Worm (Caenorhabditis elegans) whole organism, L4 larva: ENCODE results near the gene D1044.7.
A peak's percentile ranks its signal among the peaks of the same experiment; 100 is the strongest.

ENCODE experiments used
- D1046.2 ChIP-seq: fragments of 200-800 bp; sonication (Bioruptor generic); IDR thresholded peaks from 2 replicates; pipeline ENCODE4 v1.3.6; 2022; ENCODE audit warnings: missing genetic modification characterization, missing compliant biosample characterization
- F49E8.2 ChIP-seq: sonication (generic microtip); optimal IDR thresholded peaks from 2 replicates; lab custom pipeline; 2016; ENCODE audit warnings: missing compliant biosample characterization, mild to moderate bottlenecking, missing genetic modification characterization, borderline replicate concordance
- T20F7.1 ChIP-seq: fragments of 200-800 bp; sonication (Bioruptor generic); optimal IDR thresholded peaks from 2 replicates; lab custom pipeline; 2018; ENCODE audit warnings: mild to moderate bottlenecking, missing genetic modification characterization, missing compliant biosample characterization
- Y48G9A.11 ChIP-seq: fragments of 200-800 bp; sonication (Bioruptor generic); IDR thresholded peaks from 2 replicates; pipeline ENCODE4 v1.3.6; 2022; ENCODE audit warnings: missing genetic modification reagents, missing genetic modification characterization, missing compliant biosample characterization
- ZK337.2 ChIP-seq: fragments of 200-800 bp; sonication (Bioruptor generic); IDR thresholded peaks from 2 replicates; pipeline ENCODE4 v1.3.6; 2022; ENCODE audit warnings: missing genetic modification reagents, missing genetic modification characterization, missing compliant biosample characterization
- ZK546.5 ChIP-seq, 2 experiments: sonication (generic microtip); optimal IDR thresholded peaks; 2 replicates each; lab custom pipeline; 2017; ENCODE audit warnings: missing biosample characterization in 2 of 2, missing genetic modification characterization in 2 of 2
- aha-1 ChIP-seq: fragments of 150-350 bp; peaks from one replicate; lab custom pipeline; 2014; ENCODE audit warnings: missing biosample characterization, missing genetic modification characterization
- ama-1 ChIP-seq: fragments of 150-350 bp; optimal IDR thresholded peaks from 2 replicates; lab custom pipeline; 2014; ENCODE audit warnings: inconsistent platforms, mixed read lengths
- ceh-20 ChIP-seq: fragments of 200-800 bp; sonication (Bioruptor generic); IDR thresholded peaks from 2 replicates; pipeline ENCODE4 v1.3.6; 2022; ENCODE audit warnings: missing genetic modification reagents, missing genetic modification characterization, missing compliant biosample characterization
- ceh-28 ChIP-seq: fragments of 150-350 bp; optimal IDR thresholded peaks from 2 replicates; lab custom pipeline; 2014; ENCODE audit warnings: missing biosample characterization, missing genetic modification reagents, missing genetic modification characterization
- ceh-62 ChIP-seq: sonication (generic microtip); optimal IDR thresholded peaks from 2 replicates; lab custom pipeline; 2017; ENCODE audit warnings: missing biosample characterization, missing genetic modification characterization
- ceh-82 ChIP-seq: sonication (generic microtip); optimal IDR thresholded peaks from 2 replicates; lab custom pipeline; 2017; ENCODE audit warnings: missing biosample characterization, missing genetic modification characterization
- ctbp-1 ChIP-seq: fragments of 200-800 bp; sonication (Bioruptor generic); IDR thresholded peaks from 2 replicates; pipeline ENCODE4 v1.3.6; 2022; ENCODE audit warnings: missing genetic modification reagents, missing genetic modification characterization, missing compliant biosample characterization
- daf-12 ChIP-seq: fragments of 150-350 bp; optimal IDR thresholded peaks from 2 replicates; lab custom pipeline; 2014; ENCODE audit warnings: missing biosample characterization, missing genetic modification reagents, missing genetic modification characterization
- daf-16 ChIP-seq, 3 experiments: sonication (generic microtip); optimal IDR thresholded peaks; 2 replicates each; lab custom pipeline; 2016 to 2017; ENCODE audit warnings: missing genetic modification characterization in 3 of 3, missing genetic modification reagents in 3 of 3, mild to moderate bottlenecking in 2 of 3, missing compliant biosample characterization in 2 of 3, missing biosample characterization in 1 of 3, moderate library complexity in 1 of 3
- daf-8 ChIP-seq: fragments of 200-800 bp; sonication (Bioruptor generic); IDR thresholded peaks from 2 replicates; pipeline ENCODE4 v1.3.6; 2022; ENCODE audit warnings: missing genetic modification characterization, missing compliant biosample characterization
- dmd-6 ChIP-seq: fragments of 200-800 bp; sonication (Bioruptor generic); IDR thresholded peaks from 2 replicates; pipeline ENCODE4 v1.3.6; 2022; ENCODE audit warnings: missing genetic modification reagents, missing genetic modification characterization, missing compliant biosample characterization
- dmd-8 ChIP-seq: fragments of 200-800 bp; sonication (Bioruptor generic); IDR thresholded peaks from 2 replicates; pipeline ENCODE4 v1.3.6; 2022; ENCODE audit warnings: missing genetic modification characterization, missing compliant biosample characterization
- dmd-9 ChIP-seq: fragments of 200-800 bp; sonication (Bioruptor generic); IDR thresholded peaks from 2 replicates; pipeline ENCODE4 v1.3.6; 2022; ENCODE audit warnings: missing genetic modification reagents, missing genetic modification characterization, missing compliant biosample characterization
- dpl-1 ChIP-seq: fragments of 150-350 bp; optimal IDR thresholded peaks from 2 replicates; lab custom pipeline; 2014; ENCODE audit warnings: missing biosample characterization, missing genetic modification reagents, missing genetic modification characterization
- hif-1 ChIP-seq, 2 experiments: sonication (generic microtip); optimal IDR thresholded peaks; 2 replicates each; lab custom pipeline; 2016 to 2017; ENCODE audit warnings: missing compliant biosample characterization in 2 of 2, missing genetic modification characterization in 2 of 2, missing genetic modification reagents in 2 of 2, missing genotype in 2 of 2, mild to moderate bottlenecking in 1 of 2
- hlh-11 ChIP-seq: fragments of 200-800 bp; sonication (Bioruptor generic); optimal IDR thresholded peaks from 2 replicates; lab custom pipeline; 2018; ENCODE audit warnings: mild to moderate bottlenecking, missing genetic modification characterization, missing compliant biosample characterization
- hlh-30 ChIP-seq: sonication (generic microtip); optimal IDR thresholded peaks from 2 replicates; lab custom pipeline; 2017; ENCODE audit warnings: antibody characterized with exemption, mild to moderate bottlenecking, missing genetic modification characterization, missing compliant biosample characterization; ENCODE audit not compliant: insufficient read depth
- hmg-1.1 ChIP-seq: fragments of 200-800 bp; sonication (Bioruptor generic); IDR thresholded peaks from 2 replicates; pipeline ENCODE4 v1.3.6; 2022; ENCODE audit warnings: missing genetic modification reagents, missing genetic modification characterization, missing compliant biosample characterization
- lim-7 ChIP-seq: fragments of 200-800 bp; sonication (Bioruptor generic); IDR thresholded peaks from 2 replicates; pipeline ENCODE4 v1.3.6; 2022; ENCODE audit warnings: missing genetic modification characterization, missing compliant biosample characterization
- lin-1 ChIP-seq: fragments of 200-800 bp; sonication (Bioruptor generic); IDR thresholded peaks from 2 replicates; pipeline ENCODE4 v1.3.6; 2022; ENCODE audit warnings: missing genetic modification reagents, missing genetic modification characterization, missing compliant biosample characterization
- lin-13 ChIP-seq: fragments of 150-350 bp; optimal IDR thresholded peaks from 2 replicates; lab custom pipeline; 2014; ENCODE audit warnings: missing biosample characterization, missing genetic modification reagents, missing genetic modification characterization
- lin-29 ChIP-seq: fragments of 200-800 bp; sonication (Bioruptor generic); IDR thresholded peaks from 2 replicates; pipeline ENCODE4 v1.3.6; 2022; ENCODE audit warnings: missing genetic modification reagents, missing genetic modification characterization, missing compliant biosample characterization
- lin-38 ChIP-seq: fragments of 200-800 bp; sonication (Bioruptor generic); IDR thresholded peaks from 2 replicates; pipeline ENCODE4 v1.3.6; 2022; ENCODE audit warnings: missing genetic modification reagents, missing genetic modification characterization, missing compliant biosample characterization
- mdl-1 ChIP-seq, 2 experiments: fragments of 150-350 bp in 1 of 2; sonication (generic microtip) in 1 of 2; optimal IDR thresholded peaks; 2 replicates each; lab custom pipeline; 2014 to 2017; ENCODE audit warnings: missing biosample characterization in 2 of 2, missing genetic modification characterization in 2 of 2
- mes-2 ChIP-seq: sonication (generic microtip); optimal IDR thresholded peaks from 2 replicates; lab custom pipeline; 2016; ENCODE audit warnings: missing genotype, mild to moderate bottlenecking, missing genetic modification characterization, missing compliant biosample characterization; ENCODE audit not compliant: poor library complexity, severe bottlenecking
- mxl-2 ChIP-seq: fragments of 200-800 bp; sonication (Bioruptor generic); conservative IDR thresholded peaks from 2 replicates; pipeline ENCODE4 v1.3.6; 2022; ENCODE audit warnings: missing genetic modification reagents, missing genetic modification characterization, missing compliant biosample characterization
- mxl-3 ChIP-seq: fragments of 200-800 bp; sonication (Bioruptor generic); optimal IDR thresholded peaks from 2 replicates; lab custom pipeline; 2018; ENCODE audit warnings: mild to moderate bottlenecking, missing genetic modification characterization, missing compliant biosample characterization
- nhr-102 ChIP-seq: sonication (generic microtip); optimal IDR thresholded peaks from 2 replicates; lab custom pipeline; 2016; ENCODE audit warnings: mild to moderate bottlenecking, missing genetic modification characterization, moderate library complexity, missing compliant biosample characterization
- nhr-11 ChIP-seq: fragments of 150-350 bp; optimal IDR thresholded peaks from 2 replicates; lab custom pipeline; 2014; ENCODE audit warnings: missing biosample characterization, missing genetic modification characterization
- nhr-111 ChIP-seq: fragments of 200-800 bp; sonication (Bioruptor generic); optimal IDR thresholded peaks from 2 replicates; lab custom pipeline; 2018; ENCODE audit warnings: mild to moderate bottlenecking, missing genetic modification characterization, missing compliant biosample characterization
- nhr-25 ChIP-seq: sonication (generic microtip); optimal IDR thresholded peaks from 2 replicates; lab custom pipeline; 2017; ENCODE audit warnings: missing genetic modification characterization, mild to moderate bottlenecking, missing compliant biosample characterization, antibody characterized with exemption, moderate library complexity, borderline replicate concordance; ENCODE audit not compliant: insufficient read depth
- nhr-42 ChIP-seq: fragments of 200-800 bp; sonication (Bioruptor generic); IDR thresholded peaks from 2 replicates; pipeline ENCODE4 v1.3.6; 2022; ENCODE audit warnings: missing genetic modification characterization, missing compliant biosample characterization
- nhr-6 ChIP-seq: fragments of 150-350 bp; optimal IDR thresholded peaks from 2 replicates; lab custom pipeline; 2014; ENCODE audit warnings: missing biosample characterization, missing genetic modification characterization
- nhr-77 ChIP-seq: fragments of 150-350 bp; optimal IDR thresholded peaks from 2 replicates; lab custom pipeline; 2014; ENCODE audit warnings: missing biosample characterization, missing genetic modification characterization
- php-3 ChIP-seq: fragments of 200-800 bp; sonication (Bioruptor generic); IDR thresholded peaks from 2 replicates; pipeline ENCODE4 v1.3.6; 2022; ENCODE audit warnings: missing genetic modification reagents, missing genetic modification characterization, missing compliant biosample characterization
- pqm-1 ChIP-seq: sonication (generic microtip); optimal IDR thresholded peaks from 2 replicates; lab custom pipeline; 2017; ENCODE audit warnings: missing biosample characterization, missing genetic modification characterization
- sdz-12 ChIP-seq: fragments of 200-800 bp; sonication (Bioruptor generic); optimal IDR thresholded peaks from 2 replicates; lab custom pipeline; 2018; ENCODE audit warnings: mild to moderate bottlenecking, missing genetic modification characterization, missing compliant biosample characterization
- set-16 ChIP-seq: fragments of 200-800 bp; sonication (Bioruptor generic); IDR thresholded peaks from 2 replicates; pipeline ENCODE4 v1.3.6; 2022; ENCODE audit warnings: missing genetic modification reagents, missing genetic modification characterization, missing compliant biosample characterization
- skn-1 ChIP-seq: fragments of 150-350 bp; optimal IDR thresholded peaks from 2 replicates; lab custom pipeline; 2014; ENCODE audit warnings: missing biosample characterization, missing genetic modification characterization
- spr-3 ChIP-seq: fragments of 200-800 bp; sonication (Bioruptor generic); optimal IDR thresholded peaks from 2 replicates; lab custom pipeline; 2018; ENCODE audit warnings: mild to moderate bottlenecking, missing genetic modification characterization, missing compliant biosample characterization
- unc-62 ChIP-seq, 3 experiments: fragments of 150-350 bp in 1 of 3; sonication (generic microtip); optimal IDR thresholded peaks in 2 of 3; peaks in 1 of 3; 1 replicate in 1 of 3; 2 replicates in 2 of 3; lab custom pipeline; 2014 to 2017; ENCODE audit warnings: missing biosample characterization in 3 of 3, missing genetic modification characterization in 3 of 3, missing genetic modification reagents in 3 of 3, missing genotype in 1 of 3
- vab-7 ChIP-seq: fragments of 200-800 bp; sonication (Bioruptor generic); IDR thresholded peaks from 2 replicates; pipeline ENCODE4 v1.3.6; 2022; ENCODE audit warnings: missing genetic modification reagents, missing genetic modification characterization, missing compliant biosample characterization
- ztf-11 ChIP-seq: fragments of 150-350 bp; optimal IDR thresholded peaks from 2 replicates; lab custom pipeline; 2014; ENCODE audit warnings: missing biosample characterization, missing genetic modification characterization

The D1044.7 gene

ce11 chrIII:5503669-5504068, 4.9 kb downstream of the D1044.7 start:
- TF ChIP-seq lin-13 (GFP tag; lab: Kevin White, UChicago) (no peak), Y48G9A.11 (GFP tag; lab: Robert Waterston, UW) (peak; percentile 81), spr-3 (GFP tag; lab: Kevin White, UChicago) (no peak), ZK337.2 (no peak), unc-62 (GFP tag; optimal IDR thresholded peaks at IDR 0.05 in 1 of 2; lab: Kevin White, UChicago) (no peak), unc-62 (tag; optimal IDR thresholded peaks at IDR 0.05; lab: Kevin White, UChicago) (no peak), sdz-12 (GFP tag; lab: Kevin White, UChicago) (no peak), lin-38 (GFP tag; lab: Robert Waterston, UW) (peak; percentile 25), aha-1 (peak; percentile 68), dmd-8 (GFP tag; lab: Robert Waterston, UW) (no peak), F49E8.2 (tag; lab: Kevin White, UChicago) (peak; percentile 30), ceh-62 (no peak), lim-7 (GFP tag; lab: Robert Waterston, UW) (no peak), hlh-30 (tag; lab: Kevin White, UChicago) (no peak), dpl-1 (GFP tag; lab: Kevin White, UChicago) (no peak), dmd-9 (GFP tag; lab: Robert Waterston, UW) (no peak), ceh-20 (GFP tag; lab: Robert Waterston, UW) (no peak), daf-8 (GFP tag; lab: Robert Waterston, UW) (no peak), vab-7 (GFP tag; lab: Robert Waterston, UW) (no peak), nhr-6 (no peak), ztf-11 (no peak), nhr-77 (tag; lab: Kevin White, UChicago) (no peak), ctbp-1 (GFP tag; lab: Robert Waterston, UW) (no peak), T20F7.1 (GFP tag; lab: Kevin White, UChicago) (no peak), daf-12 (no peak), nhr-42 (no peak), mxl-2 (GFP tag; lab: Robert Waterston, UW) (no peak), hif-1 (tag; optimal IDR thresholded peaks at IDR 0.05; lab: Kevin White, UChicago) (no peak), set-16 (GFP tag; lab: Robert Waterston, UW) (no peak), nhr-111 (GFP tag; lab: Kevin White, UChicago) (no peak), ZK546.5 (tag; optimal IDR thresholded peaks at IDR 0.05; lab: Kevin White, UChicago) (no peak), D1046.2 (GFP tag; lab: Robert Waterston, UW) (no peak), skn-1 (tag; lab: Kevin White, UChicago) (no peak), ceh-82 (tag; lab: Kevin White, UChicago) (no peak), lin-29 (no peak), mes-2 (tag; lab: Kevin White, UChicago) (peak; percentile 37), nhr-25 (tag; lab: Kevin White, UChicago) (no peak), ceh-28 (tag; lab: Kevin White, UChicago) (no peak), mdl-1 (tag; optimal IDR thresholded peaks at IDR 0.05; lab: Kevin White, UChicago) (no peak), dmd-6 (no peak)
- TF ChIP-seq, all 104 proteins: peak for 5

DNA sequence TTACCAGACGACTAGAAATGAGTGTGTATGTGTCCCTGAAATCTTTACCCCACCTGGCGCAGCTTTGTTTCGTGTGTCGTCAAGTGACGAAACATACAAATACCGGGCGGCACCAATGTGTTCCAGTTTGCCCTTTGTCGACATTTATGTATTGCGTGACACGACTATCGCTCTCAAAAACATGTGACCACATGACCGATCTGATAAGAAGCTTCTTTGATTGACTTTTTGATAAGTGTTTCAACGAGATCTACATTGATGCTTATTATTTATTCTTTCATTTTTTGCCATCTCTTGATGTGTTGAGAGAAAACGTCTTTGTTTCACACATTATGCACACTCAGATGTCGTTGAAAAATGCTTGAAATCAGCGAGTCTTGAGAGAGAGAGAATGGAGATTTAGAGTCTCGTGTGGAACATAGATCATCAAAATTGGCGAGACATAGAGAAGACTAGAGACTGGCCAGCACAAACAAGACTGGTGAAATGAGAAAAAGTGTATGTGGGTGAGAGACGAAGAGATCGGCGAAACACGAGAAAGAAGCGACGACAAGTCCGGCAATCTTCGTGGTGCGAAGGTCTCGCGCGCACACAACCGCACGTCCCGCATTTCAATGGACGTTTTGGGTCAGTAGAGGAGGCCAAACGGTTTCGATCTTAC, 5.5 kb downstream of the D1044.7 start:
- TF ChIP-seq nhr-77 (tag; lab: Kevin White, UChicago) (peak; percentile 45), php-3 (peak; percentile 79), hmg-1.1 (peak; percentile 49; the same call in 1 of the 2 replicates), lin-38 (GFP tag; lab: Robert Waterston, UW) (no peak), set-16 (GFP tag; lab: Robert Waterston, UW) (peak; percentile 43; the same call in 1 of the 2 replicates), hlh-11 (tag; lab: Kevin White, UChicago) (peak; percentile 94), daf-16 (GFP tag; optimal IDR thresholded peaks at IDR 0.05; lab: Kevin White, UChicago) (no peak), daf-16 (tag; optimal IDR thresholded peaks at IDR 0.05; lab: Kevin White, UChicago) (peak; percentile 83), pqm-1 (tag; lab: Kevin White, UChicago) (peak; percentile 74), mes-2 (tag; lab: Kevin White, UChicago) (peak; percentile 66), nhr-11 (tag; lab: Kevin White, UChicago) (peak; percentile 46), nhr-102 (tag; lab: Kevin White, UChicago) (peak; percentile 42), lin-1 (GFP tag; lab: Robert Waterston, UW) (no peak; the same call in 1 of the 2 replicates), dmd-6 (peak; percentile 76), ama-1 (peak; percentile 77), mxl-3 (peak; percentile 58)
